Fruit fly (Drosophila melanogaster): Measurements from ENCODE around the gene TSG101.

The TSG101 gene

dm6 chr3L:16872487-16872955 is 30.4 kb downstream of the TSG101 start (continued):
- peak; percentile 54 for TF ChIP-seq CG10267 (tag; optimal IDR thresholded peaks at IDR 0.05)
- TF ChIP-seq sens (GFP tag), result peak; percentile 87
- peak; percentile 34 for TF ChIP-seq Mad (GFP tag; optimal IDR thresholded peaks at IDR 0.05)
- TF ChIP-seq CG7987 (GFP tag; optimal IDR thresholded peaks at IDR 0.05), result peak; percentile 27
- peak; percentile 74 for TF ChIP-seq Ptx1 (GFP tag; IDR thresholded peaks at IDR 0.05)
- peak; percentile 21 to 55 for TF ChIP-seq dpn (GFP tag; optimal IDR thresholded peaks at IDR 0.05)
- peak; percentile 48; the same call in 1 of the 3 replicates for TF ChIP-seq Dbx (GFP tag; IDR thresholded peaks at IDR 0.05)
- TF ChIP-seq nerfin-1 (tag; optimal IDR thresholded peaks at IDR 0.05), result peak; percentile 76
- TF ChIP-seq CG1233 (GFP tag; optimal IDR thresholded peaks at IDR 0.05), result peak; percentile 72
- TF ChIP-seq bcd (GFP tag; optimal IDR thresholded peaks at IDR 0.05), result peak; percentile 65
- 0 out of 2 replicates have a peak, but pooled peaks have one; percentile 9 for TF ChIP-seq Awh (GFP tag; IDR thresholded peaks at IDR 0.05)
- peak; percentile 71 for TF ChIP-seq CG11695 (GFP tag; IDR thresholded peaks at IDR 0.05)
- TF ChIP-seq CG1529 (GFP tag; optimal IDR thresholded peaks at IDR 0.05), result peak; percentile 62
- peak; percentile 64 for TF ChIP-seq CG9817 (tag; optimal IDR thresholded peaks at IDR 0.05)
- TF ChIP-seq Spps (tag; optimal IDR thresholded peaks at IDR 0.05), result no peak
- TF ChIP-seq Adf1 (GFP tag; IDR thresholded peaks at IDR 0.05), result 0 out of 2 replicates have a peak, but pooled peaks have one; percentile 6
- peak; percentile 77 for TF ChIP-seq nmo (GFP tag; optimal IDR thresholded peaks at IDR 0.05)
- peak; percentile 87 for TF ChIP-seq dmrt99B (tag; optimal IDR thresholded peaks at IDR 0.05)
- peak; percentile 30 for TF ChIP-seq zen (tag; optimal IDR thresholded peaks at IDR 0.05)
- TF ChIP-seq sisA (GFP tag; IDR thresholded peaks at IDR 0.05), result peak; percentile 31; the same call in 1 of the 2 replicates
- TF ChIP-seq sd (tag; optimal IDR thresholded peaks at IDR 0.05), result peak; percentile 29
- peak; percentile 46 for TF ChIP-seq CG12155 (GFP tag; optimal IDR thresholded peaks at IDR 0.05)
- peak; percentile 77 for TF ChIP-seq CG12071 (GFP tag; optimal IDR thresholded peaks at IDR 0.05)
- TF ChIP-seq CG6765 (GFP tag; optimal IDR thresholded peaks at IDR 0.05), result peak; percentile 71
- peak; percentile 43 for TF ChIP-seq trem (tag; optimal IDR thresholded peaks at IDR 0.05)
- no peak for TF ChIP-seq Trl (optimal IDR thresholded peaks at IDR 0.05)
- peak; percentile 53 for TF ChIP-seq Trl (GFP tag; optimal IDR thresholded peaks at IDR 0.05)
- peak; percentile 70 for TF ChIP-seq CG8388 (GFP tag; optimal IDR thresholded peaks at IDR 0.05)
- peak; percentile 72 for TF ChIP-seq Ssrp (tag; optimal IDR thresholded peaks at IDR 0.05)
- peak; percentile 22 for TF ChIP-seq HmgZ (tag; optimal IDR thresholded peaks at IDR 0.05)
- peak; percentile 38 for TF ChIP-seq CG12942 (GFP tag; optimal IDR thresholded peaks at IDR 0.05)
- peak; percentile 48 for TF ChIP-seq vfl (GFP tag; optimal IDR thresholded peaks at IDR 0.05)
- peak; percentile 59 for TF ChIP-seq Jarid2 (GFP tag; optimal IDR thresholded peaks at IDR 0.05)
- TF ChIP-seq CG2199 (GFP tag; IDR thresholded peaks at IDR 0.05), result no peak
- TF ChIP-seq CG15514 (GFP tag; optimal IDR thresholded peaks at IDR 0.05), result peak; percentile 35
- peak; percentile 0 for TF ChIP-seq fd64A (GFP tag; optimal IDR thresholded peaks at IDR 0.05)
- TF ChIP-seq CG30403 (GFP tag; optimal IDR thresholded peaks at IDR 0.05), result peak; percentile 74
- peak; percentile 87 for TF ChIP-seq gem (tag; optimal IDR thresholded peaks at IDR 0.05)
- peak; percentile 41 for TF ChIP-seq fd3F (GFP tag; optimal IDR thresholded peaks at IDR 0.05)
- TF ChIP-seq Antp (GFP tag; optimal IDR thresholded peaks at IDR 0.05), result peak; percentile 57
- peak; percentile 28; the same call in 1 of the 2 replicates for TF ChIP-seq ara (GFP tag; IDR thresholded peaks at IDR 0.05)
- TF ChIP-seq shn (GFP tag; optimal IDR thresholded peaks at IDR 0.05), result no peak
- peak; percentile 76 for TF ChIP-seq CG12391 (tag; optimal IDR thresholded peaks at IDR 0.05)
- TF ChIP-seq CG7963 (GFP tag; IDR thresholded peaks at IDR 0.05; ENCODE audit: partially characterized antibody), result no peak
- peak; percentile 78 for TF ChIP-seq CG10209 (GFP tag; optimal IDR thresholded peaks at IDR 0.05)
- peak; percentile 52 for TF ChIP-seq CG11723 (GFP tag; optimal IDR thresholded peaks at IDR 0.05)
- no peak for TF ChIP-seq br (optimal IDR thresholded peaks at IDR 0.05)
- peak; percentile 58 for TF ChIP-seq CG16863 (GFP tag; optimal IDR thresholded peaks at IDR 0.05)
- peak; percentile 80 for TF ChIP-seq dysf (GFP tag; IDR thresholded peaks at IDR 0.05)
- TF ChIP-seq Fer1 (GFP tag; optimal IDR thresholded peaks at IDR 0.05), result peak; percentile 84
- 0 out of 2 replicates have a peak, but pooled peaks have one; percentile 39 for TF ChIP-seq E2f2 (GFP tag; IDR thresholded peaks at IDR 0.05)
